Worm (Caenorhabditis elegans): ENCODE results near the gene T05C12.4.

Gene T05C12.4

ce11 chrII:8223422-8223821 lies 43.2 kb upstream of the T05C12.4 start:
- TF ChIP-seq nhr-85 (tag) = peak; percentile 41
- no peak for TF ChIP-seq mep-1 (tag; optimal IDR thresholded peaks at IDR 0.05)

ce11 chrII:8222309-8223065 lies 42.3 kb upstream of the T05C12.4 start, which contains the start of gene dab-1:
TSS of gene dab-1 (plus strand) at chrII:8222386.
- peak in 1 of 2 experiments; percentile 73 for TF ChIP-seq mdl-1 (tag; optimal IDR thresholded peaks at IDR 0.05)
- TF ChIP-seq nhr-85 (tag) = peak; percentile 83
- TF ChIP-seq ceh-63 (GFP tag; optimal IDR thresholded peaks at IDR 0.05) = no peak
- TF ChIP-seq lin-35 (GFP tag; optimal IDR thresholded peaks at IDR 0.05) = peak in 1 of 2 experiments; percentile 58
- TF ChIP-seq mep-1 (tag; optimal IDR thresholded peaks at IDR 0.05) = peak; percentile 55
- TF ChIP-seq unc-30 (tag; optimal IDR thresholded peaks at IDR 0.05) = no peak
- no peak for TF ChIP-seq C16A3.4 (tag; optimal IDR thresholded peaks at IDR 0.05)
- peak; percentile 46 for TF ChIP-seq snu-23 (GFP tag; optimal IDR thresholded peaks at IDR 0.05)
- peak; percentile 91 for TF ChIP-seq blmp-1 (tag; optimal IDR thresholded peaks at IDR 0.05)
- TF ChIP-seq isw-1 (GFP tag; IDR thresholded peaks at IDR 0.05) = no peak
- TF ChIP-seq efl-1 (optimal IDR thresholded peaks at IDR 0.05) = peak; percentile 4 to 11
- TF ChIP-seq efl-1 (GFP tag; optimal IDR thresholded peaks at IDR 0.05 in 1 of 2) = peak in 1 of 2 experiments; percentile 69
- TF ChIP-seq tbx-2 (tag; optimal IDR thresholded peaks at IDR 0.05) = peak; percentile 0
- peak in 1 of 2 experiments; percentile 51 for TF ChIP-seq lsy-2 (tag; optimal IDR thresholded peaks at IDR 0.05)
- TF ChIP-seq nhr-71 (tag; optimal IDR thresholded peaks at IDR 0.05) = peak; percentile 34
- no peak for TF ChIP-seq ceh-8 (GFP tag; optimal IDR thresholded peaks at IDR 0.05)
- peak; percentile 73 for TF ChIP-seq lin-14 (GFP tag; optimal IDR thresholded peaks at IDR 0.05)
- peak; percentile 37 for TF ChIP-seq nhr-20 (tag; optimal IDR thresholded peaks at IDR 0.05)
- peak in 1 of 3 experiments; percentile 30 for TF ChIP-seq ceh-82 (tag; optimal IDR thresholded peaks at IDR 0.05)
- TF ChIP-seq rnt-1 (tag; optimal IDR thresholded peaks at IDR 0.05) = peak; percentile 12
- peak in 4 of 6 experiments; percentile 3 to 55 (median 18) for TF ChIP-seq elt-3 (tag; optimal IDR thresholded peaks at IDR 0.05)

ce11 chrII:8220267-8220666 lies 40.1 kb upstream of the T05C12.4 start:
- TF ChIP-seq fkh-8 (tag; optimal IDR thresholded peaks at IDR 0.05) = no peak
- no peak for TF ChIP-seq nhr-77 (tag; optimal IDR thresholded peaks at IDR 0.05)
- no peak for TF ChIP-seq zip-4 (GFP tag; optimal IDR thresholded peaks at IDR 0.05)

ce11 chrII:8218266-8218665 lies 38.1 kb upstream of the T05C12.4 start:
- TF ChIP-seq lin-39 (tag; optimal IDR thresholded peaks at IDR 0.05) = no peak
- no peak for TF ChIP-seq ceh-63 (GFP tag; optimal IDR thresholded peaks at IDR 0.05)
- no peak for TF ChIP-seq sox-4 (tag; optimal IDR thresholded peaks at IDR 0.05)
- no peak for TF ChIP-seq swsn-7 (tag; optimal IDR thresholded peaks at IDR 0.05)
- TF ChIP-seq nhr-76 (tag; optimal IDR thresholded peaks at IDR 0.05) = no peak
- no peak for TF ChIP-seq pax-3 (tag; optimal IDR thresholded peaks at IDR 0.05)
- TF ChIP-seq xbp-1 (tag; optimal IDR thresholded peaks at IDR 0.05) = no peak
- TF ChIP-seq dsc-1 (tag; optimal IDR thresholded peaks at IDR 0.05) = no peak
- TF ChIP-seq nhr-90 (tag; optimal IDR thresholded peaks at IDR 0.05; ENCODE audit: poor library complexity) = no peak
- TF ChIP-seq nhr-77 (tag; optimal IDR thresholded peaks at IDR 0.05) = no peak
- no peak for TF ChIP-seq ceh-90 (tag; optimal IDR thresholded peaks at IDR 0.05)
- TF ChIP-seq elt-2 (tag; optimal IDR thresholded peaks at IDR 0.05) = no peak
- TF ChIP-seq aly-2 (tag; optimal IDR thresholded peaks at IDR 0.05) = no peak
- no peak for TF ChIP-seq fkh-4 (tag; optimal IDR thresholded peaks at IDR 0.05; ENCODE audit: borderline replicate concordance)
- TF ChIP-seq blmp-1 (tag; optimal IDR thresholded peaks at IDR 0.05) = no peak

Measured in whole organism, L1 larva.